Worm (Caenorhabditis elegans): ENCODE results near the gene endu-2.

DNA sequence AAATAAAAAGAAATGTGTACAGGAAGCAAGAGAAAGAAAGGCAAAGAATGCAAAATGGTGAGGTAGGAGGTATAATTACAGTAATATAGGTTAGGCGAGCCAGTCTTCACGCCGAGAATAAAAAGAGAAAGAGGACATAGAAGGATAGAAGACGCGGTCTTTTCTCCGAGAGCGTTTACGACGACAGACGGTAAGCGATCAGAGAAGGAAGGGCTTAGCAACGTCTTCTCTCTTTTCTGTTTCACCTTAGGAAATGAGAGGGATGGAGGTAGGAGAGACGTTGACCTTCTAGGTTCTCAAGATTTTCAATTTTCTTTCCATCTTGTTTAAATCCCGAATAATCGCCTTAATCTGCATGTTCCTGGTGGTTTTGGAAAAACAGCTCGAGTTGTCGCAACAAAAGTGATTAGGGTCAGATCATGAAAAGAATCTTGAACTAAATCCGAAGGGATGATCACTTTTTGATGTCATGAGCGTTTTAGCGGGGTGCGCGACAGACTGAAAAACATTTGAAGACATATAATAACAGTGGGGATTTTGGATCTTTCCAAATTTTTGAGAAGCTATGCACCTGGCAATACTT is 29.0 kb downstream of the endu-2 start, which contains the start of gene cutl-29:
- no peak for TF ChIP-seq mdl-1 (tag; optimal IDR thresholded peaks at IDR 0.05)
- TF ChIP-seq elt-2 (tag; optimal IDR thresholded peaks at IDR 0.05) = no peak
- TF ChIP-seq jun-1 (tag; optimal IDR thresholded peaks at IDR 0.05) = no peak
- no peak for TF ChIP-seq unc-98 (GFP tag; IDR thresholded peaks at IDR 0.05)
- TF ChIP-seq lir-3 (tag; optimal IDR thresholded peaks at IDR 0.05; ENCODE audit: poor library complexity) = no peak
- TF ChIP-seq pqm-1 (tag; optimal IDR thresholded peaks at IDR 0.05) = no peak
- TF ChIP-seq tbx-2 (tag; optimal IDR thresholded peaks at IDR 0.05) = no peak
- TF ChIP-seq fkh-10 (GFP tag; optimal IDR thresholded peaks at IDR 0.05) = no peak
- TF ChIP-seq nhr-76 (tag; optimal IDR thresholded peaks at IDR 0.05) = no peak
- no peak for TF ChIP-seq ama-1 (optimal IDR thresholded peaks at IDR 0.05)
- TF ChIP-seq fos-1 (tag; optimal IDR thresholded peaks at IDR 0.05) = no peak
- no peak for TF ChIP-seq ceh-82 (tag; optimal IDR thresholded peaks at IDR 0.05)
- no peak for TF ChIP-seq irx-1 (tag; optimal IDR thresholded peaks at IDR 0.05)
- no peak for TF ChIP-seq ceh-88 (GFP tag; IDR thresholded peaks at IDR 0.05)
